Fruit fly (Drosophila melanogaster): ENCODE measurements around the gene CG15468.

The CG15468 gene

DNA sequence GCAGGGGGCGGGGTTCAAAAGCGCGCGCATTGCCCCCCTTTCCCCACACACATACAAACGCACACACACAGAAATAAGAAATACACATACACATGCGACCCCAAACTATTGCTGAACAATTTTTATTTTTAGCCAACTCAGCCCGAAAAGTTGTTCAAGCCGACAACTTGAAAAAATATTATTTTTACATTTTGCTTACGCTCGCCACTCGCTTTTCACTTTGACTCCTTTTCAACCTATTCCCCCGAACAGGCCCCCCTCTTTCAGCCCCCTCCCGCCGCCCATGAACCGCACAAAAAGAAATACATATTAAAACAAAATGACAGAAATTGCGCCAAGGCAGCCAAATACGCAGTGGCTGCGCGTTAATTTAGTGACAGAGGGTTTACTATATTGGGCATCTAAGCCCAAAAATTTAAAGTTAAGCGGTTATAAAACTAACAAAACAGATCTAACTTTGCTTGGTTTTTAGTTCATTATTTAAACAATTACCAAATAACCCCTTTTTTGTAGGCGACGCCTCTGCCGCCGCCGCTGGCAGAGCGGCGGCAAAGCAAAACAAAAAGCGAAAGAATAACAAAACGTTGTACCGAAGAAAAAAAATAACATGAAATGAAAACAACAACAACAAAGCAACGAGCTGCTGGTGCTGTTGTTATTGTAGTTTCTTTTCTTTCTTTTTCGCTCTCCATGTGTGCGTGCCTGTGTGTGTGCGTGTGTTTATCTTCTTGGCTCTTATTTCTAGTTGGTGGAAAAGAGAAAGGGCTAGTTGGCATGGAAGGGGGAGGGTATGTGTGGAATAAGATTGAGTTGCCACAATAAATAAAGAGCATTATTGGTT, 50.8 kb downstream of the CG15468 start (continued):
- TF ChIP-seq btn (GFP tag; optimal IDR thresholded peaks at IDR 0.05) (peak; percentile 99), vnd (GFP tag; IDR thresholded peaks at IDR 0.05; ENCODE audit: partially characterized antibody) (no peak), gcm (GFP tag; optimal IDR thresholded peaks at IDR 0.05) (peak; percentile 100), wor (GFP tag; IDR thresholded peaks at IDR 0.05) (peak; percentile 99), HLH54F (GFP tag; optimal IDR thresholded peaks at IDR 0.05) (peak; percentile 100), luna (GFP tag; optimal IDR thresholded peaks at IDR 0.05) (peak; percentile 99), CG2129 (GFP tag; IDR thresholded peaks at IDR 0.05; ENCODE audit: partially characterized antibody) (no peak), sna (GFP tag; IDR thresholded peaks at IDR 0.05; ENCODE audit: partially characterized antibody) (no peak), CG2116 (GFP tag; optimal IDR thresholded peaks at IDR 0.05) (peak; percentile 94), Xbp1 (GFP tag; optimal IDR thresholded peaks at IDR 0.05) (peak; percentile 100), CG32772 (GFP tag; IDR thresholded peaks at IDR 0.05) (peak; percentile 100), slbo (GFP tag; IDR thresholded peaks at IDR 0.05) (peak; percentile 100), onecut (GFP tag; IDR thresholded peaks at IDR 0.05) (peak; percentile 99), cad (GFP tag; optimal IDR thresholded peaks at IDR 0.05) (no peak), Adf1 (GFP tag; IDR thresholded peaks at IDR 0.05) (peak; percentile 95), Hmx (GFP tag; optimal IDR thresholded peaks at IDR 0.05) (peak; percentile 98), mirr (GFP tag; optimal IDR thresholded peaks at IDR 0.05) (peak; percentile 99), tap (tag; optimal IDR thresholded peaks at IDR 0.05) (peak; percentile 100), yki (optimal IDR thresholded peaks at IDR 0.05) (no peak), CG4328 (GFP tag; optimal IDR thresholded peaks at IDR 0.05) (peak; percentile 99), CG17829 (tag; optimal IDR thresholded peaks at IDR 0.05) (peak; percentile 100), row (GFP tag; IDR thresholded peaks at IDR 0.05) (peak; percentile 100), CG17612 (GFP tag; IDR thresholded peaks at IDR 0.05) (peak; percentile 99), CrebB (tag; optimal IDR thresholded peaks at IDR 0.05) (peak; percentile 99), ham (GFP tag; IDR thresholded peaks at IDR 0.05) (peak; percentile 99), CG7987 (GFP tag; optimal IDR thresholded peaks at IDR 0.05) (peak; percentile 99), pros (GFP tag; optimal IDR thresholded peaks at IDR 0.05) (peak; percentile 90), nerfin-1 (tag; optimal IDR thresholded peaks at IDR 0.05) (peak; percentile 99), CG13894 (tag; optimal IDR thresholded peaks at IDR 0.05) (peak; percentile 99), ash1 (GFP tag; optimal IDR thresholded peaks at IDR 0.05) (peak; percentile 99), Atf-2 (GFP tag; optimal IDR thresholded peaks at IDR 0.05) (peak; percentile 99), CG4404 (GFP tag; IDR thresholded peaks at IDR 0.05) (peak; percentile 100), CG8281 (tag; optimal IDR thresholded peaks at IDR 0.05) (peak; percentile 96), CG10267 (tag; optimal IDR thresholded peaks at IDR 0.05) (peak; percentile 99), CG30403 (GFP tag; optimal IDR thresholded peaks at IDR 0.05) (peak; percentile 100), CG13123 (GFP tag; optimal IDR thresholded peaks at IDR 0.05) (peak; percentile 99), gem (tag; optimal IDR thresholded peaks at IDR 0.05) (peak; percentile 100), CG9609 (GFP tag; optimal IDR thresholded peaks at IDR 0.05) (peak; percentile 100), sob (GFP tag; IDR thresholded peaks at IDR 0.05) (peak; percentile 100), dm (GFP tag; optimal IDR thresholded peaks at IDR 0.05) (peak; percentile 99), shn (GFP tag; optimal IDR thresholded peaks at IDR 0.05) (peak; percentile 100), E2f1 (GFP tag; IDR thresholded peaks at IDR 0.05) (peak; percentile 100), Six4 (GFP tag; optimal IDR thresholded peaks at IDR 0.05) (peak; percentile 100), Atf3 (GFP tag; optimal IDR thresholded peaks at IDR 0.05) (peak; percentile 99), CG11695 (GFP tag; IDR thresholded peaks at IDR 0.05) (peak; percentile 100), run (tag; optimal IDR thresholded peaks at IDR 0.05) (peak; percentile 99), NFAT (GFP tag; IDR thresholded peaks at IDR 0.05) (peak; percentile 100), CHES-1-like (GFP tag; optimal IDR thresholded peaks at IDR 0.05) (peak; percentile 100), mam (GFP tag; optimal IDR thresholded peaks at IDR 0.05) (peak; percentile 100), MESR4 (GFP tag; optimal IDR thresholded peaks at IDR 0.05) (peak; percentile 92)

All from whole organism, embryonic.